Fruit fly (Drosophila melanogaster) whole organism, pupa: ENCODE results near the gene Ist1.
A peak's percentile ranks its signal among the peaks of the same experiment; 100 is the strongest.

Experiments
- CG10348 ChIP-seq: fragments of 200-800 bp; sonication (Bioruptor generic); IDR thresholded peaks from 2 replicates; pipeline ENCODE4 v1.3.6; 2022; ENCODE audit warnings: missing biosample characterization, missing genetic modification characterization
- CG12605 ChIP-seq: fragments of 200-800 bp; sonication (Bioruptor generic); IDR thresholded peaks from 2 replicates; pipeline ENCODE4 v1.3.6; 2022; ENCODE audit warnings: missing biosample characterization, missing genetic modification characterization
- CG13204 ChIP-seq: fragments of 200-800 bp; sonication (Bioruptor generic); optimal IDR thresholded peaks from 2 replicates; lab custom pipeline; 2018; ENCODE audit warnings: missing biosample characterization, mild to moderate bottlenecking, missing genetic modification characterization, moderate library complexity
- CG14655 ChIP-seq: fragments of 200-800 bp; sonication (Bioruptor generic); optimal IDR thresholded peaks from 3 replicates; lab custom pipeline; 2017; ENCODE audit warnings: mild to moderate bottlenecking, missing biosample characterization, missing genetic modification reagents, missing genetic modification characterization
- CG15710 ChIP-seq: fragments of 200-800 bp; sonication (Bioruptor generic); optimal IDR thresholded peaks from 2 replicates; lab custom pipeline; 2018; ENCODE audit warnings: missing biosample characterization, mild to moderate bottlenecking, missing genetic modification characterization, moderate library complexity
- CG17806 ChIP-seq: fragments of 200-800 bp; sonication (Bioruptor generic); optimal IDR thresholded peaks from 2 replicates; lab custom pipeline; 2018; ENCODE audit warnings: missing biosample characterization, mild to moderate bottlenecking, missing genetic modification characterization, moderate library complexity
- CG32121 ChIP-seq: fragments of 200-800 bp; sonication (Bioruptor generic); IDR thresholded peaks from 2 replicates; pipeline ENCODE4 v1.3.6; 2022; ENCODE audit warnings: missing biosample characterization, missing genetic modification characterization
- CG34367 ChIP-seq: fragments of 200-800 bp; sonication (Bioruptor generic); optimal IDR thresholded peaks from 2 replicates; lab custom pipeline; 2018; ENCODE audit warnings: missing biosample characterization, mild to moderate bottlenecking, missing genetic modification characterization
- CG4496 ChIP-seq: fragments of 200-800 bp; sonication (Bioruptor generic); IDR thresholded peaks from 3 replicates; pipeline ENCODE4 v1.3.6; 2022; ENCODE audit warnings: missing biosample characterization, missing genetic modification characterization
- CG8159 ChIP-seq: fragments of 200-800 bp; sonication (Bioruptor generic); optimal IDR thresholded peaks from 3 replicates; lab custom pipeline; 2018; ENCODE audit warnings: missing biosample characterization, mild to moderate bottlenecking, missing genetic modification characterization, moderate library complexity
- CG8301 ChIP-seq: fragments of 200-800 bp; sonication (Bioruptor generic); optimal IDR thresholded peaks from 2 replicates; lab custom pipeline; 2018; ENCODE audit warnings: missing biosample characterization, mild to moderate bottlenecking, missing genetic modification characterization
- CG9948 ChIP-seq: fragments of 200-800 bp; sonication (Bioruptor generic); optimal IDR thresholded peaks from 2 replicates; lab custom pipeline; 2018; ENCODE audit warnings: missing biosample characterization, mild to moderate bottlenecking, missing genetic modification characterization, moderate library complexity
- D1 ChIP-seq: fragments of 200-800 bp; sonication (Bioruptor generic); optimal IDR thresholded peaks from 2 replicates; lab custom pipeline; 2018; ENCODE audit warnings: missing biosample characterization, mild to moderate bottlenecking, missing genetic modification characterization, moderate library complexity
- EcR ChIP-seq: fragments of 200-800 bp; sonication (Bioruptor generic); optimal IDR thresholded peaks from 3 replicates; lab custom pipeline; 2019; ENCODE audit warnings: missing biosample characterization, missing genetic modification characterization, mild to moderate bottlenecking, moderate library complexity, missing genetic modification reagents
- Ets98B ChIP-seq: fragments of 200-800 bp; sonication (Bioruptor generic); IDR thresholded peaks from 2 replicates; pipeline ENCODE4 v1.3.6; 2022; ENCODE audit warnings: missing biosample characterization, missing genetic modification characterization
- Pif1A ChIP-seq: fragments of 200-800 bp; sonication (Bioruptor generic); optimal IDR thresholded peaks from 3 replicates; lab custom pipeline; 2016; ENCODE audit warnings: missing biosample characterization, missing genetic modification characterization
- Pif1B ChIP-seq: fragments of 200-800 bp; sonication (Bioruptor generic); optimal IDR thresholded peaks from 3 replicates; lab custom pipeline; 2016; ENCODE audit warnings: missing biosample characterization, missing genetic modification characterization
- Snoo ChIP-seq: fragments of 200-800 bp; sonication (Bioruptor generic); optimal IDR thresholded peaks from 3 replicates; lab custom pipeline; 2017; ENCODE audit warnings: missing biosample characterization, mild to moderate bottlenecking, missing genetic modification characterization, inconsistent platforms
- fd96Ca ChIP-seq: fragments of 200-800 bp; sonication (Bioruptor generic); IDR thresholded peaks from 3 replicates; pipeline ENCODE4 v1.3.6; 2022; ENCODE audit warnings: missing biosample characterization, missing genetic modification characterization
- gl ChIP-seq: fragments of 200-800 bp; sonication (Bioruptor generic); optimal IDR thresholded peaks from 2 replicates; lab custom pipeline; 2018; ENCODE audit warnings: missing biosample characterization, mild to moderate bottlenecking, missing genetic modification characterization
- rn ChIP-seq: fragments of 200-800 bp; sonication (Bioruptor generic); IDR thresholded peaks from 2 replicates; pipeline ENCODE4 v1.3.6; 2022; ENCODE audit warnings: missing biosample characterization, missing genetic modification characterization

Gene Ist1

DNA sequence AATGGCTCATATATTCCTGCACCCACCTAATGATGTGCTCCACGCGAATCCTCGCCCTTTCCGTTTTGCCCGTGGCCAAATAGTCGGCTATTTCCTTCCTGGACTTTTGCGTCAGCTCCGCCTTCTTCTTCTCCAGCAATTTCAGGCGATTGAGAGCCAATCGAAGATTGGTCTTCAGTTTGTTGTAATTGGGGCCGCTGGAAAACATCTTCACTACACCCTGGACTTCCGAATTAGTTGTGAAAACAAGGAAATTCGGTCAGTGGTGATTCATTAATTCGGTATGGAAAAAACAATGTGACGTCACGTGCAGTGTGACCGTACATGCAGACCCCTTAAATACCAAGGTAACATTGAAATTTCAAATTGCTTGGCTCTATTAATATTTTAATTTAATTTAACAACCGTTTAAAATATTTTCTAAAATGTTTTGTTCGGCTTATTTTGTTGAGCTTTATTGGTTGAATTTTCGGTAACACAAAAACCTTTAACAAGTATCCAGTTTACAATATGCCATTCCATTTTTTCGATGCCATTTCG is at the start of gene Ist1:
Gene Ist1, minus strand, starts transcription at position 301 of the 540 bp plus-strand sequence.
- TF ChIP-seq D1 (tag; lab: Kevin White, UChicago) (no peak), Pif1B (GFP tag; lab: Kevin White, UChicago) (no peak), Pif1A (GFP tag; lab: Kevin White, UChicago) (no peak), CG15710 (tag; lab: Kevin White, UChicago) (no peak), gl (tag; lab: Kevin White, UChicago) (no peak), CG8301 (tag; lab: Kevin White, UChicago) (no peak), CG12605 (GFP tag; lab: Robert Waterston, UW) (no peak), CG9948 (tag; lab: Kevin White, UChicago) (no peak), CG8159 (tag; lab: Kevin White, UChicago) (no peak)

DNA sequence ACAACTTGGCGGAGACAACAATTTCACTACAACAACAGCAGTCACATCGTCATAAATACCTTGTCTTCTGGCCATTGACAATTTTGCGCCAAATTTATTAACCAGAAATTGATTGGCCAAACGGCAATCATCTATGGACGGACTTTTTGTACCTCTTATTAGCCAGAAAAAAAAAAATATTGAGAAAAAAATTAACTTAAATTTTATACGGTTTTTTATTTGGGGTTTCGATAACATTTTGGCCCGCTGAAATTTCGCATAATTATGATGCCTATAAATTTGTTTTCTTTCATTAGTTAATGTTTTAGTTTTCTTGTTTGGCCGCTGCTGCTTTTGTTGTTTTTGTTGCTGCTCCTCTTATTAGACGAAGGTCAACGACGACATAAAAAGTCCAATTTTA is 47.8 kb upstream of the Ist1 start:
- TF ChIP-seq CG12605 (GFP tag; lab: Robert Waterston, UW) (no peak), CG4496 (no peak), EcR (GFP tag; lab: Kevin White, UChicago) (no peak), CG8159 (tag; lab: Kevin White, UChicago) (no peak), CG17806 (no peak), Pif1B (GFP tag; lab: Kevin White, UChicago) (no peak), CG32121 (GFP tag; lab: Robert Waterston, UW) (no peak), fd96Ca (GFP tag; lab: Robert Waterston, UW) (no peak), CG34367 (tag; lab: Kevin White, UChicago) (no peak), Snoo (tag; lab: Kevin White, UChicago) (no peak), CG8301 (tag; lab: Kevin White, UChicago) (no peak), CG10348 (GFP tag; lab: Robert Waterston, UW) (no peak), CG9948 (tag; lab: Kevin White, UChicago) (no peak), Pif1A (GFP tag; lab: Kevin White, UChicago) (no peak), gl (tag; lab: Kevin White, UChicago) (no peak), rn (GFP tag; lab: Robert Waterston, UW) (no peak), CG14655 (no peak)

DNA sequence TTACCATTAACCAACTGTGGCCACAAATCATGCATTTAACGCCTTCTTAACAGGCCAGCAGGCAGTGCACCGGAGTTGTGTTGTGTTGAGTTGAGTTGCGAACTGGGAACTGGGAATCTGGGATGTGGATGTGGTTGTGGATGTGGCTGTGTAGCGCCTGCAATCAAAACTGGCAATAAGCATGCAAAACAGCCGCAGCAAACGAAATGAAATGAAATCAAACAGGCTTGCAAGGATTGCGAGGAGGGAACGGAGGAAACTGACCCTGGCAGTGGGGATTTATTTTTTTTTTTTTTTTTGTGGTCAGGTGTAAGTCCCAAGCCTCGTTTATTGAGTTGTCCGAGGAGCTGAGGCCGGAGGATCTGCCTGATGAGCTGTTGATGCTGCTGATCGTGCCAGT is 46.2 kb upstream of the Ist1 start:
- TF ChIP-seq EcR (GFP tag; lab: Kevin White, UChicago) = peak; percentile 52
- no peak for TF ChIP-seq CG14655

DNA sequence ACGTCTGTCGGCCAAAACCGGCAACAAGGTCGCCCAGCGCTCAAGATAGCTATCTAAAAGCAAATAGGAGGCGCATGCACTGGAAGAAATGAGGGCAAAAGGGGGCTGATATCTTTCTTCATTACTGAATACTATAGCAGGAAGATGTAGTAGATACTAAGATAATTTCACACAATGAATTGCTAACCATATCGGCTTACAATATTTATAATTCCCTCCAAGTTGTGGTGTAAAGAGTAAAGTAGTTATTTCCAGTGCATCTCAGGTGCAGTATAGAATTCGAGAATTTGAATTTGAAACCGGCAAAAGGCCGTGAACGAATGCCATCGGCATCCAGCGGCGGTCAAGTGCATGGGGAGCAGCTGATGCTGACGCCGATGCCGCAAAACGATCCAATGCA is 43.3 kb upstream of the Ist1 start:
- TF ChIP-seq CG34367 (tag; lab: Kevin White, UChicago) (no peak), fd96Ca (GFP tag; lab: Robert Waterston, UW) (peak; percentile 66; the same call in 2 of the 3 replicates), rn (GFP tag; lab: Robert Waterston, UW) (peak; percentile 31; the same call in 1 of the 2 replicates), Ets98B (peak; percentile 47; the same call in 1 of the 2 replicates), Pif1B (GFP tag; lab: Kevin White, UChicago) (no peak), CG14655 (peak; percentile 64), gl (tag; lab: Kevin White, UChicago) (no peak), CG15710 (tag; lab: Kevin White, UChicago) (peak; percentile 31), D1 (tag; lab: Kevin White, UChicago) (no peak), CG4496 (peak; percentile 77), CG10348 (GFP tag; lab: Robert Waterston, UW) (no peak), CG17806 (peak; percentile 55), Pif1A (GFP tag; lab: Kevin White, UChicago) (peak; percentile 25), CG12605 (GFP tag; lab: Robert Waterston, UW) (peak; percentile 51), EcR (GFP tag; lab: Kevin White, UChicago) (no peak), CG9948 (tag; lab: Kevin White, UChicago) (peak; percentile 63), CG8301 (tag; lab: Kevin White, UChicago) (peak; percentile 59), CG32121 (GFP tag; lab: Robert Waterston, UW) (peak; percentile 63), CG13204 (GFP tag; lab: Kevin White, UChicago) (no peak), Snoo (tag; lab: Kevin White, UChicago) (no peak), CG8159 (tag; lab: Kevin White, UChicago) (peak; percentile 49)
- TF ChIP-seq, all 21 proteins: peak for 13

DNA sequence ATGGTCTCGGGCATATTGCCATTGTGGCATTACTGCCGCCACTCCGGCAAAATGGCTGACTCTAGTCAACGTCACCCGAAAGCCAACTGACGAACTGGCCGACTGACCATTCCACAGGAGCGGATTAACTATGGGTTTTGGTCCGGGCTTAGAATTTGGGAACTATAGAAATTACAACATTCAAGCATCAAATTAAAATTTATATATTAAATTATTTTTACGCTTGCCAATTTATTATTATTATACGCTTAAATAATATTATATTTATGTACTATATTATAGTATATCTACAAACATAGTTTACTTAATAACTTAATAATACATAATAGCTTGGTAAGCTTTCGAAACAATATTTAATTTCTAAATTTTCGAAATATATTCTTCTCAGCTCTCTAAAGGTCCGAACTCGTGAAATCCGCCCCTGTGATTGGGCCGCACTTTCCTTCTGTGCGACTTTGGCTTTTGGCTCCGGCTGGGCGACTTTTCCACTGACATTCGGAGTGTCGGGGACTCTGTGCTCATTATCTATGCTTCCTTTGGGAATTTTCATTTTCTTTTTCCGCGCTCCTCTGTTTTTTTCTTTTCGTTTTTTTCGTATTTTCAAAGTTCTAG is 41.2 kb upstream of the Ist1 start:
- TF ChIP-seq CG4496 (peak; percentile 40; the same call in 1 of the 3 replicates), CG14655 (peak; percentile 40), D1 (tag; lab: Kevin White, UChicago) (no peak), CG9948 (tag; lab: Kevin White, UChicago) (no peak), CG17806 (no peak), CG15710 (tag; lab: Kevin White, UChicago) (peak; percentile 32), CG8159 (tag; lab: Kevin White, UChicago) (peak; percentile 32)

DNA sequence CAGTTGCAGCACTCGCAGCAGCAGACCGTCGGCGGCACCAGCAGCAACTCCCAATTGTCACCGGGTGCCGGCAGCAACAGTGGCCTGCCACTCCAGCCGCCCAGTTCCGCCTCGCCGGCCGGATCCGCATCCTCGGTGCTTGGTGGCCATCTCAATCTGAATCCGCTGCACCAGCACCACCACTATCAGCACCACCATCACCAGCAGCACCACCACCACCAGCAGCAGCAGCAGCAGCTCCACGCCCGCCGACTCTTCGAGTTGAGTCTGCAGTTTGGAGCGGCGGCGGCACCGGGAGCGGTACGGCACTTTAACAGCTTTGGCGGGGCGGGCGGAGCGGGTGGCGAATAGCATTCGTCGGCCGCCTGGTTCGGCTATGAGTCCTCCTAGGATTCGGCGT is 36.3 kb upstream of the Ist1 start:
- TF ChIP-seq CG17806 (no peak), D1 (tag; lab: Kevin White, UChicago) (no peak), gl (tag; lab: Kevin White, UChicago) (no peak), Ets98B (no peak), fd96Ca (GFP tag; lab: Robert Waterston, UW) (no peak), CG4496 (no peak), CG12605 (GFP tag; lab: Robert Waterston, UW) (no peak), CG15710 (tag; lab: Kevin White, UChicago) (no peak)
